Fruit fly (Drosophila melanogaster): ENCODE results near the gene Hsp60A.
A peak's percentile ranks its signal among the peaks of the same experiment; 100 is the strongest.

Hsp60A gene

dm6 chrX:11086250-11086649 is 22.0 kb upstream of the Hsp60A start, which contains the start of gene sev:
TSS of gene sev (minus strand) at chrX:11086299.
- no peak for TF ChIP-seq Ets96B (tag; optimal IDR thresholded peaks at IDR 0.05)
- peak; percentile 39 for TF ChIP-seq svp (GFP tag)

DNA sequence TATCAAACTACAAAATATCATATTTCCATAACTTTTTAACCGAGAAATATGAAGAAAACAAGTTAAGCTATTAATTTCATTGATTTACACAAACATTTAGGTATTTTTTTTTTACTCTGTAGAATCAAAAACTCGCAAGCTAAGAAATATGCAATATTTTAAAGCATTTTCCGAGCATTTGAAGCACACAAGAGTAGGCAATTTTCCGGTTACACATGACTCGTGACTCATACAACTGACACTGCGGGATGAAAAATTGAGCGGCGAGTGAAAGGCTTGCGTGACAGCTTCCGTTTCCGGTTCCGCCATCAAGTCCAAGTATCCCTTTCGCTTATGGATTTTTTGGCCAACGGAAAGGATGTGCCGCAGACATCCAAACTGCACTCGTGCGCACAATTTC is 20.9 kb upstream of the Hsp60A start:
- TF ChIP-seq eg (GFP tag; IDR thresholded peaks at IDR 0.05), result 0 out of 3 replicates have a peak, but pooled peaks have one; percentile 13
- no peak for TF ChIP-seq fd59A (GFP tag; optimal IDR thresholded peaks at IDR 0.05)
- no peak for TF ChIP-seq Ets21C (GFP tag; optimal IDR thresholded peaks at IDR 0.05)
- peak; percentile 45 for TF ChIP-seq svp (GFP tag)
- no peak for TF ChIP-seq vri (GFP tag; optimal IDR thresholded peaks at IDR 0.05)
- TF ChIP-seq lz (GFP tag; optimal IDR thresholded peaks at IDR 0.05), result no peak
- no peak for TF ChIP-seq salr (GFP tag; optimal IDR thresholded peaks at IDR 0.05)
- TF ChIP-seq Gug (GFP tag; IDR thresholded peaks at IDR 0.05), result no peak
- TF ChIP-seq topi (GFP tag; optimal IDR thresholded peaks at IDR 0.05), result no peak
- no peak for TF ChIP-seq CG34406 (GFP tag; optimal IDR thresholded peaks at IDR 0.05)
- peak; percentile 64 for TF ChIP-seq Eip78C (GFP tag)
- no peak for TF ChIP-seq CG10669 (GFP tag; optimal IDR thresholded peaks at IDR 0.05)
- TF ChIP-seq Blimp-1 (GFP tag; optimal IDR thresholded peaks at IDR 0.05), result no peak
- no peak for TF ChIP-seq net (GFP tag; optimal IDR thresholded peaks at IDR 0.05)
- TF ChIP-seq CG8119 (GFP tag; IDR thresholded peaks at IDR 0.05), result no peak
- TF ChIP-seq achi (GFP tag; optimal IDR thresholded peaks at IDR 0.05), result peak; percentile 9
- no peak for TF ChIP-seq CG32006 (GFP tag; optimal IDR thresholded peaks at IDR 0.05)
- TF ChIP-seq dsx (GFP tag; optimal IDR thresholded peaks at IDR 0.05; ENCODE audit: poor library complexity, severe bottlenecking), result no peak
- TF ChIP-seq CG6276 (GFP tag; optimal IDR thresholded peaks at IDR 0.05), result no peak
- TF ChIP-seq fkh (GFP tag; optimal IDR thresholded peaks at IDR 0.05), result no peak
- no peak for TF ChIP-seq Hr4 (GFP tag; optimal IDR thresholded peaks at IDR 0.05)

DNA sequence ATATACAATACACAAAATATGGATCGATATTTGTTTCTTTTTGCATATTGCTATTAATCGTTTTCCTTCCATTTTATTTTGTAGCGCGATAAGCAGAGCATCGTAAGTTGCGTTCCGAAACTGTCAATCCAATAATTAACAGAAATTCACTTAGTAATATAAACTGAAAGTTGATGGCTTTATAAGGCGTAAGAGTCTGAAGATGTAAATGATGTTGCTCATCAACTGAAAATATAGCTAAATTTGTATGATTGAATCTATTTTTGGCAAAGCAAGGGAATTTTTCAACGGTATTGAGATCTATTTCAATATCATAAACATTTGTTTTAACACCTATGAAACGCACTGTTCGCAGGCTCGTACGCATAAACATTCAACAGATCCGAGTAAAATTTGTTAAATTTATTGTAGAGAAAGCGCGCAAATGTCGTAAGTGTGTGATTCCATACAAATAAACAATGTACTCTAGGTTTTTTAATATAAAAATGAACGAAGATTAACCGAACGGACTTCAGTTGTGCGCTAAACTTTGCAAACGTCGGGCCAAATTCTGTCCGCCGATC is 19.4 kb upstream of the Hsp60A start, which contains the start of gene Vago:
Gene Vago, plus strand, starts transcription at position 513 of the 563 bp plus-strand sequence.
- no peak for TF ChIP-seq dsx (GFP tag; optimal IDR thresholded peaks at IDR 0.05; ENCODE audit: poor library complexity, severe bottlenecking)
- peak; percentile 12 for TF ChIP-seq CG10669 (GFP tag; optimal IDR thresholded peaks at IDR 0.05)
- TF ChIP-seq CG11902 (GFP tag; optimal IDR thresholded peaks at IDR 0.05), result no peak
- TF ChIP-seq svp (GFP tag), result peak; percentile 61
- TF ChIP-seq dac (GFP tag; optimal IDR thresholded peaks at IDR 0.05), result no peak
- TF ChIP-seq CG34406 (GFP tag; optimal IDR thresholded peaks at IDR 0.05), result no peak
- no peak for TF ChIP-seq fkh (GFP tag; optimal IDR thresholded peaks at IDR 0.05)
- TF ChIP-seq CG6276 (GFP tag; optimal IDR thresholded peaks at IDR 0.05), result peak; percentile 21
- TF ChIP-seq CG3919 (GFP tag; optimal IDR thresholded peaks at IDR 0.05), result no peak
- TF ChIP-seq CG16779 (tag; optimal IDR thresholded peaks at IDR 0.05), result no peak
- TF ChIP-seq CG6854 (GFP tag; optimal IDR thresholded peaks at IDR 0.05), result no peak
- no peak for TF ChIP-seq fd85E (GFP tag; optimal IDR thresholded peaks at IDR 0.05)
- TF ChIP-seq CG31627 (GFP tag; optimal IDR thresholded peaks at IDR 0.05), result no peak
- no peak for TF ChIP-seq CG11294 (GFP tag; IDR thresholded peaks at IDR 0.05)
- TF ChIP-seq lz (GFP tag; optimal IDR thresholded peaks at IDR 0.05), result peak; percentile 16
- TF ChIP-seq Blimp-1 (GFP tag; optimal IDR thresholded peaks at IDR 0.05), result no peak
- TF ChIP-seq pdm3 (GFP tag; optimal IDR thresholded peaks at IDR 0.05), result peak; percentile 15
- TF ChIP-seq fd59A (GFP tag; optimal IDR thresholded peaks at IDR 0.05), result no peak
- no peak for TF ChIP-seq salr (GFP tag; optimal IDR thresholded peaks at IDR 0.05)
- no peak for TF ChIP-seq Ets21C (GFP tag; optimal IDR thresholded peaks at IDR 0.05)
- no peak for TF ChIP-seq Ets96B (tag; optimal IDR thresholded peaks at IDR 0.05)
- no peak for TF ChIP-seq Hr38 (GFP tag; optimal IDR thresholded peaks at IDR 0.05)
- no peak for TF ChIP-seq acj6 (GFP tag; optimal IDR thresholded peaks at IDR 0.05)
- TF ChIP-seq Met (GFP tag; optimal IDR thresholded peaks at IDR 0.05), result peak; percentile 38
- TF ChIP-seq CG9139 (GFP tag; optimal IDR thresholded peaks at IDR 0.05), result no peak
- no peak for TF ChIP-seq ss (GFP tag; optimal IDR thresholded peaks at IDR 0.05)
- no peak for TF ChIP-seq CG4318 (GFP tag; optimal IDR thresholded peaks at IDR 0.05)
- TF ChIP-seq Eip75B (GFP tag; optimal IDR thresholded peaks at IDR 0.05), result peak; percentile 2
- no peak for TF ChIP-seq CG8119 (GFP tag; IDR thresholded peaks at IDR 0.05)
- peak; percentile 8 for TF ChIP-seq cyc (GFP tag; optimal IDR thresholded peaks at IDR 0.05)
- TF ChIP-seq CG32006 (GFP tag; optimal IDR thresholded peaks at IDR 0.05), result peak; percentile 47
- no peak for TF ChIP-seq Lpt (GFP tag; optimal IDR thresholded peaks at IDR 0.05)
- TF ChIP-seq vri (GFP tag; optimal IDR thresholded peaks at IDR 0.05), result no peak
- TF ChIP-seq CG11762 (GFP tag; optimal IDR thresholded peaks at IDR 0.05; ENCODE audit: insufficient read depth), result no peak
- TF ChIP-seq OdsH (GFP tag; optimal IDR thresholded peaks at IDR 0.05), result no peak
- peak; percentile 31 for TF ChIP-seq Hr4 (GFP tag; optimal IDR thresholded peaks at IDR 0.05)
- TF ChIP-seq CG8632 (GFP tag; optimal IDR thresholded peaks at IDR 0.05), result no peak
- no peak for TF ChIP-seq CG3032 (tag; optimal IDR thresholded peaks at IDR 0.05)
- no peak for TF ChIP-seq CG10631 (GFP tag; optimal IDR thresholded peaks at IDR 0.05)
- TF ChIP-seq Gug (GFP tag; IDR thresholded peaks at IDR 0.05), result no peak
